Worm (Caenorhabditis elegans): ENCODE data around the gene C26D10.6.

Gene C26D10.6

DNA sequence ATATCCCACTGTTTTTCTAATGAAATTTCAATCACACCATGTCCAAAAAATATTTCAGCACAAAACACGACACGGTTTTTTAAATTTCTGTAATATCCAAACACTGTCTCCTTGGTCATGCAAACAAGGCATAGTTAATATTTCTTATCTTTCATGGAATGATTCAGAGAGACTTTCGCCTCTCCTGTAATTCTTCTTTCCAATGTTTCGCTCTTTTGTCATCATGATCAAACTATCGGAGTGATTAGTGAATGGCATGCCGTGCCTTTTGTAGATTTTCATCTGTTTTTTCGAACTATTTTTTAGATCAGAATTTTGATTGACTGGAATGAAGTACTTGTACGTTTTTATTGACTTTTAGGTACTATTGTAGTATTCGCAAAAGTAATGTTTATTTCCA, 29.8 kb upstream of the C26D10.6 start (continued):
- TF ChIP-seq ama-1 (optimal IDR thresholded peaks at IDR 0.05) (no peak), pqm-1 (tag; optimal IDR thresholded peaks at IDR 0.05) (peak; percentile 81), hlh-11 (tag; optimal IDR thresholded peaks at IDR 0.05) (peak; percentile 78), F37D6.2 (tag; optimal IDR thresholded peaks at IDR 0.05) (no peak)

- TF ChIP-seq rbr-2 (tag; optimal IDR thresholded peaks at IDR 0.05) (no peak), nhr-48 (tag; optimal IDR thresholded peaks at IDR 0.05) (peak; percentile 87), aha-1 (tag) (peak; percentile 71), T26A8.4 (GFP tag; IDR thresholded peaks at IDR 0.05) (no peak), nhr-111 (GFP tag; optimal IDR thresholded peaks at IDR 0.05) (no peak), nhr-11 (tag; optimal IDR thresholded peaks at IDR 0.05) (no peak), arid-1 (GFP tag; conservative IDR thresholded peaks at IDR 0.05) (no peak), lin-1 (GFP tag; IDR thresholded peaks at IDR 0.05) (peak; percentile 87), pha-4 (GFP tag; IDR thresholded peaks at IDR 0.05) (peak; percentile 41; the same call in 1 of the 2 replicates), pha-4 (tag; optimal IDR thresholded peaks at IDR 0.05) (no peak), ceh-20 (GFP tag; IDR thresholded peaks at IDR 0.05) (no peak), T20F7.1 (GFP tag; optimal IDR thresholded peaks at IDR 0.05) (peak; percentile 51), nhr-25 (tag; optimal IDR thresholded peaks at IDR 0.05; ENCODE audit: borderline replicate concordance, insufficient read depth) (no peak), fkh-10 (GFP tag; optimal IDR thresholded peaks at IDR 0.05) (no peak), nhr-77 (tag; optimal IDR thresholded peaks at IDR 0.05) (peak; percentile 95), F26F4.8 (GFP tag; conservative IDR thresholded peaks at IDR 0.05) (no peak), zip-11 (GFP tag; IDR thresholded peaks at IDR 0.05) (no peak), vab-7 (GFP tag; IDR thresholded peaks at IDR 0.05) (no peak), pqm-1 (tag; optimal IDR thresholded peaks at IDR 0.05) (peak; percentile 96), F44E2.7 (GFP tag; IDR thresholded peaks at IDR 0.05) (no peak), Y105C5A.15 (GFP tag; IDR thresholded peaks at IDR 0.05) (no peak), lin-38 (GFP tag; IDR thresholded peaks at IDR 0.05) (no peak), hlh-30 (tag; optimal IDR thresholded peaks at IDR 0.05; ENCODE audit: insufficient read depth) (peak; percentile 74), php-3 (GFP tag; IDR thresholded peaks at IDR 0.05) (peak; percentile 94), egl-43 (GFP tag; IDR thresholded peaks at IDR 0.05) (no peak), nhr-10 (tag; optimal IDR thresholded peaks at IDR 0.05) (peak; percentile 59), mdl-1 (tag; optimal IDR thresholded peaks at IDR 0.05) (peak in 1 of 2 experiments; percentile 85), tra-1 (GFP tag; IDR thresholded peaks at IDR 0.05) (peak; percentile 52; the same call in 1 of the 2 replicates), saeg-2 (GFP tag; IDR thresholded peaks at IDR 0.05) (0 out of 2 replicates have a peak, but pooled peaks have one; percentile 62), nhr-41 (GFP tag; IDR thresholded peaks at IDR 0.05) (no peak; the same call in 1 of the 2 replicates), dmd-9 (GFP tag; IDR thresholded peaks at IDR 0.05) (no peak), Y48G9A.11 (GFP tag; IDR thresholded peaks at IDR 0.05) (no peak), ama-1 (optimal IDR thresholded peaks at IDR 0.05) (no peak), dmd-6 (GFP tag; IDR thresholded peaks at IDR 0.05) (peak; percentile 96), nhr-28 (tag; optimal IDR thresholded peaks at IDR 0.05) (peak; percentile 97), madf-9 (GFP tag; conservative IDR thresholded peaks at IDR 0.05) (no peak), ctbp-1 (GFP tag; IDR thresholded peaks at IDR 0.05) (no peak), hlh-11 (tag; optimal IDR thresholded peaks at IDR 0.05) (peak; percentile 95), R02D3.7 (tag; optimal IDR thresholded peaks at IDR 0.05) (no peak), mes-2 (tag; optimal IDR thresholded peaks at IDR 0.05; ENCODE audit: poor library complexity, severe bottlenecking) (no peak), mep-1 (tag; optimal IDR thresholded peaks at IDR 0.05) (no peak), zip-2 (tag; optimal IDR thresholded peaks at IDR 0.05) (peak; percentile 2), daf-16 (GFP tag; optimal IDR thresholded peaks at IDR 0.05) (peak in 1 of 2 experiments; percentile 45), daf-16 (tag; optimal IDR thresholded peaks at IDR 0.05) (peak; percentile 90), cey-2 (tag; optimal IDR thresholded peaks at IDR 0.05; ENCODE audit: borderline replicate concordance, insufficient read depth) (peak; percentile 21), dve-1 (tag; optimal IDR thresholded peaks at IDR 0.05; ENCODE audit: insufficient read depth) (peak; percentile 98), mxl-3 (GFP tag; optimal IDR thresholded peaks at IDR 0.05) (peak; percentile 61), lsy-2 (tag; optimal IDR thresholded peaks at IDR 0.05) (peak in 1 of 2 experiments; percentile 68)
Measured at ce11 chrII:8382880-8383279, 28.4 kb upstream of the C26D10.6 start.
